Worm (Caenorhabditis elegans) whole organism, young adult: ENCODE results near the gene lrr-1.

Experiments used
- C06A6.2 ChIP-seq: fragments of 200-800 bp; sonication (Bioruptor generic); conservative IDR thresholded peaks from 2 replicates; pipeline ENCODE4 v1.3.6; 2022; ENCODE audit warnings: missing genetic modification characterization, missing compliant biosample characterization
- F57A8.1 ChIP-seq: fragments of 200-800 bp; sonication (Bioruptor generic); optimal IDR thresholded peaks from 2 replicates; lab custom pipeline; 2018; ENCODE audit warnings: mild to moderate bottlenecking, missing genetic modification characterization, moderate library complexity, missing compliant biosample characterization
- F57C9.4 ChIP-seq: sonication (generic microtip); optimal IDR thresholded peaks from 2 replicates; lab custom pipeline; 2017; ENCODE audit warnings: mild to moderate bottlenecking, missing genetic modification characterization, missing compliant biosample characterization
- gei-17 ChIP-seq: fragments of 200-800 bp; sonication (Bioruptor generic); optimal IDR thresholded peaks from 2 replicates; lab custom pipeline; 2018; ENCODE audit warnings: mild to moderate bottlenecking, missing genetic modification characterization, missing compliant biosample characterization
- nfya-1 ChIP-seq: sonication (generic microtip); optimal IDR thresholded peaks from 2 replicates; lab custom pipeline; 2017; ENCODE audit warnings: antibody characterized with exemption, missing compliant biosample characterization, missing genetic modification characterization, borderline replicate concordance; ENCODE audit not compliant: insufficient read depth

- TF ChIP-seq F57C9.4 (tag; lab: Kevin White, UChicago) (no peak), F57A8.1 (GFP tag; lab: Kevin White, UChicago) (no peak), gei-17 (GFP tag; lab: Kevin White, UChicago) (no peak), nfya-1 (tag; lab: Kevin White, UChicago) (no peak), C06A6.2 (no peak)
These were observed 19.2 kb downstream of the lrr-1 start for ce11 chrII:5016977-5017585.
